Fruit fly (Drosophila melanogaster): ENCODE results near the gene CG15743.
A peak's percentile ranks its signal among the peaks of the same experiment; 100 is the strongest.

CG15743 gene

dm6 chrX:13281244-13281877 is 4.1 kb upstream of the CG15743 start (continued):
- no peak for TF ChIP-seq bcd (GFP tag; optimal IDR thresholded peaks at IDR 0.05)
- TF ChIP-seq CG9609 (GFP tag; optimal IDR thresholded peaks at IDR 0.05), result no peak
- no peak for TF ChIP-seq pum (GFP tag; optimal IDR thresholded peaks at IDR 0.05)
- TF ChIP-seq slou (GFP tag; optimal IDR thresholded peaks at IDR 0.05), result no peak
- no peak for TF ChIP-seq Xbp1 (GFP tag; optimal IDR thresholded peaks at IDR 0.05)
- no peak for TF ChIP-seq nom (GFP tag; optimal IDR thresholded peaks at IDR 0.05)
- TF ChIP-seq Deaf1 (tag; optimal IDR thresholded peaks at IDR 0.05), result no peak
- TF ChIP-seq CG13296 (GFP tag; optimal IDR thresholded peaks at IDR 0.05), result no peak
- no peak for TF ChIP-seq Camta (GFP tag; optimal IDR thresholded peaks at IDR 0.05)
- no peak for TF ChIP-seq CG6791 (GFP tag; IDR thresholded peaks at IDR 0.05; ENCODE audit: partially characterized antibody)
- peak; percentile 26 for TF ChIP-seq CG6765 (GFP tag; optimal IDR thresholded peaks at IDR 0.05)
- TF ChIP-seq zf30C (GFP tag; optimal IDR thresholded peaks at IDR 0.05), result no peak
- TF ChIP-seq amos (GFP tag; IDR thresholded peaks at IDR 0.05; ENCODE audit: partially characterized antibody), result no peak
- no peak for TF ChIP-seq Hr3 (GFP tag; optimal IDR thresholded peaks at IDR 0.05)
- TF ChIP-seq CG15011 (GFP tag; optimal IDR thresholded peaks at IDR 0.05), result no peak
- TF ChIP-seq row (GFP tag; IDR thresholded peaks at IDR 0.05), result 0 out of 3 replicates have a peak, but pooled peaks have one; percentile 17
- peak; percentile 59 for TF ChIP-seq lab (GFP tag; optimal IDR thresholded peaks at IDR 0.05)
- no peak for TF ChIP-seq Oli (tag; optimal IDR thresholded peaks at IDR 0.05)
- no peak for TF ChIP-seq CG3847 (GFP tag; IDR thresholded peaks at IDR 0.05)
- no peak for TF ChIP-seq nmo (GFP tag; optimal IDR thresholded peaks at IDR 0.05)
- TF ChIP-seq D19A (tag; optimal IDR thresholded peaks at IDR 0.05), result no peak
- no peak for TF ChIP-seq CG12299 (tag; optimal IDR thresholded peaks at IDR 0.05)
- no peak for TF ChIP-seq CG18262 (tag; optimal IDR thresholded peaks at IDR 0.05)
- 0 out of 2 replicates have a peak, but pooled peaks have one; percentile 9 for TF ChIP-seq CG42726 (GFP tag; IDR thresholded peaks at IDR 0.05; ENCODE audit: partially characterized antibody)
- TF ChIP-seq CrebB (tag; optimal IDR thresholded peaks at IDR 0.05), result no peak
- TF ChIP-seq gem (tag; optimal IDR thresholded peaks at IDR 0.05), result peak; percentile 17
- no peak for TF ChIP-seq ara (GFP tag; IDR thresholded peaks at IDR 0.05)
- no peak for TF ChIP-seq NC2β (GFP tag; optimal IDR thresholded peaks at IDR 0.05)
- TF ChIP-seq CG5953 (GFP tag; IDR thresholded peaks at IDR 0.05), result no peak
- no peak for TF ChIP-seq CG11695 (GFP tag; IDR thresholded peaks at IDR 0.05)
- 0 out of 2 replicates have a peak, but pooled peaks have one; percentile 6 for TF ChIP-seq CG9932 (GFP tag; IDR thresholded peaks at IDR 0.05)
- no peak for TF ChIP-seq slbo (GFP tag; IDR thresholded peaks at IDR 0.05)
- TF ChIP-seq chn (GFP tag; optimal IDR thresholded peaks at IDR 0.05), result no peak
- TF ChIP-seq p53 (GFP tag; optimal IDR thresholded peaks at IDR 0.05), result no peak
- no peak for TF ChIP-seq Doc3 (GFP tag; IDR thresholded peaks at IDR 0.05; ENCODE audit: partially characterized antibody)
- peak; percentile 77 for TF ChIP-seq sens (GFP tag)
- TF ChIP-seq YL-1 (GFP tag; optimal IDR thresholded peaks at IDR 0.05), result no peak
- no peak for TF ChIP-seq CG10267 (tag; optimal IDR thresholded peaks at IDR 0.05)
- TF ChIP-seq CG7839 (tag; optimal IDR thresholded peaks at IDR 0.05), result peak; percentile 9
- no peak for TF ChIP-seq otp (GFP tag; IDR thresholded peaks at IDR 0.05)
- TF ChIP-seq CG34224 (GFP tag; IDR thresholded peaks at IDR 0.05; ENCODE audit: partially characterized antibody), result no peak
- peak; percentile 36 for TF ChIP-seq Ets65A (GFP tag)
- no peak for TF ChIP-seq CG6254 (GFP tag; optimal IDR thresholded peaks at IDR 0.05)
- no peak for TF ChIP-seq dati (GFP tag; IDR thresholded peaks at IDR 0.05)
- no peak for TF ChIP-seq tup (GFP tag; optimal IDR thresholded peaks at IDR 0.05)
- TF ChIP-seq Hmx (GFP tag; optimal IDR thresholded peaks at IDR 0.05), result no peak
- no peak for TF ChIP-seq Dip3 (GFP tag; optimal IDR thresholded peaks at IDR 0.05)
- TF ChIP-seq Sin3A (optimal IDR thresholded peaks at IDR 0.05), result no peak
- no peak for TF ChIP-seq CG17912 (GFP tag; optimal IDR thresholded peaks at IDR 0.05)
- TF ChIP-seq Tbp (GFP tag; optimal IDR thresholded peaks at IDR 0.05), result no peak
- no peak for TF ChIP-seq rib (GFP tag; IDR thresholded peaks at IDR 0.05)

Measured in whole organism, embryonic.